Worm (Caenorhabditis elegans) whole organism, L1 larva: Measurements from ENCODE around the gene C53A5.9.

Source experiments
- C04F5.9 ChIP-seq: sonication (generic microtip); optimal IDR thresholded peaks from 2 replicates; lab custom pipeline; 2016; ENCODE audit warnings: missing genetic modification characterization, missing compliant biosample characterization
- lsy-2 ChIP-seq, 2 experiments: fragments of 150-350 bp; optimal IDR thresholded peaks; 2 replicates each; lab custom pipeline; 2014; ENCODE audit warnings: missing biosample characterization in 2 of 2, missing genetic modification characterization in 2 of 2
- mdl-1 ChIP-seq, 2 experiments: fragments of 150-350 bp; optimal IDR thresholded peaks; 2 replicates each; lab custom pipeline; 2014 to 2017; ENCODE audit warnings: missing biosample characterization in 2 of 2, missing genetic modification characterization in 2 of 2, inconsistent platforms in 1 of 2
- nhr-11 ChIP-seq: fragments of 150-350 bp; optimal IDR thresholded peaks from 2 replicates; lab custom pipeline; 2014; ENCODE audit warnings: missing biosample characterization, missing genetic modification characterization
- unc-30 ChIP-seq: sonication (generic microtip); optimal IDR thresholded peaks from 2 replicates; lab custom pipeline; 2017; ENCODE audit warnings: missing biosample characterization, missing genetic modification characterization

DNA sequence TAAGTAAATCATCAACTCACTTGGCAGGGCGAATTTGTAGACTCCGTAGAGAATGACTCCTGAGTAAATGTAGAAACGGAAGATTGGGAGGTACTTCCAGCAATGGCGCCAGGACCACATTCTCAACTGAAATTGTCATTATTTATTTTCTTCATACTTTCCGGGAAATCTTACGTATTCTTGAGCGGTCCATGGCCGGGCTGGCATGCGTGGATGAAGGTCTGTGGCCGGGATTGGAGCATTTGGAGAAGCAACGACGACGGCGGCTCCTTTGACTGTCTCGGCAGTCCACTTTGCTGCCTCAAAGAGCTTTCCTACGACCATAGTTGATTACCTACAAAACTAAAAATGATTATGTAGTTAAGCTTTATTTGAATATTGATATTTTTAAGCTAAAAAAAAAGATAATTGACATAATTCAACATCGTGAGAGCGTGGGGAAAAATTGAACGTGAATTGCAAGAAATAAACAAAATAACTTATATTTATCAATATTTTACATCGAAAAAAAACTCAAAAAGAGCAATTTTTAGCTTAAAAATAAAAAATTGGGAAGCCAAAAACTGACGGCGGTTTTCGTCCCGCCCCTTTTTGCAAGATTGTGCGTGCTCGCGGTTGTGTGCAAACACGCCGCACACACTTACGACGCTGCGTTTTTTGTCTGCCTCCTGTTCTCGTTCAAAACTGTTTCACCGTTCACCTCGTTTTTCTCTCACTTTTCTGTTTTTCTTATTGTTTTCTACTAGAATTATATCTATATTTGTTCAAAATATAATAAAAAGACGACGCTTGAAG is 34.7 kb downstream of the C53A5.9 start, which contains the start of gene ril-1:
- no peak for TF ChIP-seq unc-30 (tag; lab: Kevin White, UChicago)
- TF ChIP-seq lsy-2 (tag; optimal IDR thresholded peaks at IDR 0.05; lab: Kevin White, UChicago) = peak; percentile 27 to 58
- no peak for TF ChIP-seq C04F5.9
- TF ChIP-seq mdl-1 (tag; optimal IDR thresholded peaks at IDR 0.05; lab: Kevin White, UChicago) = peak in 1 of 2 experiments; percentile 8
- TF ChIP-seq nhr-11 = no peak
